Worm (Caenorhabditis elegans) whole organism, young adult: ENCODE results near the gene nspc-9.
A peak's percentile ranks its signal among the peaks of the same experiment; 100 is the strongest.

Source experiments
- F23B12.7 ChIP-seq: sonication (generic microtip); optimal IDR thresholded peaks from 2 replicates; lab custom pipeline; 2017; ENCODE audit warnings: missing genetic modification characterization, mild to moderate bottlenecking, missing compliant biosample characterization, antibody characterized with exemption, moderate library complexity; ENCODE audit not compliant: insufficient read depth
- F37B4.10 ChIP-seq: fragments of 200-800 bp; sonication (Bioruptor generic); IDR thresholded peaks from 2 replicates; pipeline ENCODE4 v1.3.6; 2022; ENCODE audit warnings: missing genetic modification characterization, missing compliant biosample characterization
- F39B2.1 ChIP-seq: fragments of 200-800 bp; sonication (Bioruptor generic); IDR thresholded peaks from 2 replicates; pipeline ENCODE4 v1.3.6; 2022; ENCODE audit warnings: missing genetic modification reagents, missing genetic modification characterization, missing compliant biosample characterization
- F49E8.2 ChIP-seq: sonication (generic microtip); optimal IDR thresholded peaks from 3 replicates; lab custom pipeline; 2017; ENCODE audit warnings: missing genetic modification characterization, mild to moderate bottlenecking, missing compliant biosample characterization, antibody characterized with exemption, moderate library complexity; ENCODE audit not compliant: insufficient read depth
- F52B5.7 ChIP-seq: sonication (generic microtip); optimal IDR thresholded peaks from 2 replicates; lab custom pipeline; 2016; ENCODE audit warnings: mild to moderate bottlenecking, missing genetic modification characterization, missing compliant biosample characterization
- K11D2.4 ChIP-seq: fragments of 200-800 bp; sonication (Bioruptor generic); IDR thresholded peaks from 2 replicates; pipeline ENCODE4 v1.3.6; 2022; ENCODE audit warnings: missing genetic modification reagents, missing genetic modification characterization, missing compliant biosample characterization
- Y56A3A.18 ChIP-seq: fragments of 200-800 bp; sonication (Bioruptor generic); IDR thresholded peaks from 2 replicates; pipeline ENCODE4 v1.3.6; 2022; ENCODE audit warnings: missing genetic modification reagents, missing genetic modification characterization, missing compliant biosample characterization
- akir-1 ChIP-seq: fragments of 200-800 bp; sonication (Bioruptor generic); optimal IDR thresholded peaks from 2 replicates; lab custom pipeline; 2018; ENCODE audit warnings: mild to moderate bottlenecking, missing genetic modification characterization, moderate library complexity, missing compliant biosample characterization
- ama-1 ChIP-seq, 3 experiments: fragments of 150-350 bp in 1 of 3; sonication (generic microtip) in 2 of 3; optimal IDR thresholded peaks; 2 replicates each; lab custom pipeline; 2014 to 2018; ENCODE audit warnings: missing biosample characterization in 2 of 3, missing genetic modification characterization in 2 of 3, missing genetic modification reagents in 2 of 3
- aptf-2 ChIP-seq: fragments of 200-800 bp; sonication (Bioruptor generic); conservative IDR thresholded peaks from 2 replicates; pipeline ENCODE4 v1.3.6; 2022; ENCODE audit warnings: missing genetic modification reagents, missing genetic modification characterization, missing compliant biosample characterization
- aptf-3 ChIP-seq: fragments of 200-800 bp; sonication (Bioruptor generic); IDR thresholded peaks from 2 replicates; pipeline ENCODE4 v1.3.6; 2022; ENCODE audit warnings: missing genetic modification characterization, missing compliant biosample characterization
- athp-1 ChIP-seq: sonication (generic microtip); optimal IDR thresholded peaks from 2 replicates; lab custom pipeline; 2017; ENCODE audit warnings: mild to moderate bottlenecking, missing genetic modification characterization, missing compliant biosample characterization
- attf-5 ChIP-seq: fragments of 200-800 bp; sonication (Bioruptor generic); optimal IDR thresholded peaks from 2 replicates; lab custom pipeline; 2018; ENCODE audit warnings: mild to moderate bottlenecking, missing genetic modification characterization, missing compliant biosample characterization
- attf-6 ChIP-seq: fragments of 200-800 bp; sonication (Bioruptor generic); IDR thresholded peaks from 2 replicates; pipeline ENCODE4 v1.3.6; 2022; ENCODE audit warnings: missing genetic modification reagents, missing genetic modification characterization, missing compliant biosample characterization
- cebp-2 ChIP-seq: fragments of 200-800 bp; sonication (Bioruptor generic); IDR thresholded peaks from 2 replicates; pipeline ENCODE4 v1.3.6; 2022; ENCODE audit warnings: missing genetic modification characterization, missing compliant biosample characterization
- ceh-40 ChIP-seq: fragments of 200-800 bp; sonication (Bioruptor generic); IDR thresholded peaks from 2 replicates; pipeline ENCODE4 v1.3.6; 2022; ENCODE audit warnings: missing genetic modification characterization, missing compliant biosample characterization
- ceh-58 ChIP-seq: fragments of 200-800 bp; sonication (Bioruptor generic); IDR thresholded peaks from 2 replicates; pipeline ENCODE4 v1.3.6; 2022; ENCODE audit warnings: missing genetic modification characterization, missing compliant biosample characterization
- chd-7 ChIP-seq: sonication (generic microtip); optimal IDR thresholded peaks from 2 replicates; lab custom pipeline; 2016; ENCODE audit warnings: mild to moderate bottlenecking, missing genetic modification characterization, moderate library complexity, missing compliant biosample characterization
- dpl-1 ChIP-seq: fragments of 150-350 bp; optimal IDR thresholded peaks from 2 replicates; lab custom pipeline; 2014; ENCODE audit warnings: missing biosample characterization, missing genetic modification reagents, missing genetic modification characterization
- ekl-4 ChIP-seq: fragments of 200-800 bp; sonication (Bioruptor generic); IDR thresholded peaks from 2 replicates; pipeline ENCODE4 v1.3.6; 2022; ENCODE audit warnings: missing genetic modification reagents, missing genetic modification characterization, missing compliant biosample characterization
- hsf-1 ChIP-seq: fragments of 200-800 bp; sonication (Bioruptor generic); IDR thresholded peaks from 2 replicates; pipeline ENCODE4 v1.3.6; 2022; ENCODE audit warnings: missing genetic modification reagents, missing genetic modification characterization, missing compliant biosample characterization
- let-526 ChIP-seq: fragments of 200-800 bp; sonication (Bioruptor generic); IDR thresholded peaks from 2 replicates; pipeline ENCODE4 v1.3.6; 2022; ENCODE audit warnings: missing genetic modification reagents, missing genetic modification characterization, missing compliant biosample characterization
- let-607 ChIP-seq, 2 experiments: fragments of 200-800 bp in 1 of 2; sonication (Bioruptor generic) in 1 of 2; sonication (generic microtip) in 1 of 2; optimal IDR thresholded peaks; 2 replicates each; lab custom pipeline; 2016 to 2018; ENCODE audit warnings: mild to moderate bottlenecking in 2 of 2, missing compliant biosample characterization in 2 of 2, missing genetic modification characterization in 2 of 2, moderate library complexity in 2 of 2, missing genotype in 1 of 2
- lin-40 ChIP-seq: sonication (generic microtip); optimal IDR thresholded peaks from 2 replicates; lab custom pipeline; 2016; ENCODE audit warnings: missing genetic modification characterization, mild to moderate bottlenecking, missing compliant biosample characterization, missing genotype, missing genetic modification reagents
- lsl-1 ChIP-seq: fragments of 200-800 bp; sonication (Bioruptor generic); optimal IDR thresholded peaks from 2 replicates; lab custom pipeline; 2018; ENCODE audit warnings: mild to moderate bottlenecking, missing genetic modification characterization, moderate library complexity, missing compliant biosample characterization
- lsy-27 ChIP-seq: sonication (generic microtip); optimal IDR thresholded peaks from 2 replicates; lab custom pipeline; 2017; ENCODE audit warnings: missing genetic modification characterization, mild to moderate bottlenecking, missing compliant biosample characterization, antibody characterized with exemption, missing genotype, borderline replicate concordance; ENCODE audit not compliant: insufficient read depth
- madf-10 ChIP-seq: sonication (generic microtip); optimal IDR thresholded peaks from 2 replicates; lab custom pipeline; 2016; ENCODE audit warnings: mild to moderate bottlenecking, missing genetic modification characterization, missing compliant biosample characterization
- madf-3 ChIP-seq: fragments of 200-800 bp; sonication (Bioruptor generic); IDR thresholded peaks from 2 replicates; pipeline ENCODE4 v1.3.6; 2022; ENCODE audit warnings: missing genetic modification reagents, missing genetic modification characterization, missing compliant biosample characterization
- madf-6 ChIP-seq: fragments of 200-800 bp; sonication (Bioruptor generic); IDR thresholded peaks from 2 replicates; pipeline ENCODE4 v1.3.6; 2022; ENCODE audit warnings: missing genetic modification reagents, missing genetic modification characterization, missing compliant biosample characterization
- mcd-1 ChIP-seq: fragments of 200-800 bp; sonication (Bioruptor generic); IDR thresholded peaks from 2 replicates; pipeline ENCODE4 v1.3.6; 2022; ENCODE audit warnings: missing genetic modification reagents, missing genetic modification characterization, missing compliant biosample characterization
- mel-28 ChIP-seq: sonication (generic microtip); optimal IDR thresholded peaks from 2 replicates; lab custom pipeline; 2016; ENCODE audit warnings: borderline replicate concordance, mild to moderate bottlenecking, missing genetic modification characterization, missing compliant biosample characterization
- nfya-2 ChIP-seq: fragments of 200-800 bp; sonication (Bioruptor generic); IDR thresholded peaks from 2 replicates; pipeline ENCODE4 v1.3.6; 2022; ENCODE audit warnings: missing genetic modification reagents, missing genetic modification characterization, missing compliant biosample characterization
- nfyb-1 ChIP-seq: fragments of 200-800 bp; sonication (Bioruptor generic); IDR thresholded peaks from 2 replicates; pipeline ENCODE4 v1.3.6; 2022; ENCODE audit warnings: missing genetic modification reagents, missing genetic modification characterization, missing compliant biosample characterization
- nhr-27 ChIP-seq: fragments of 200-800 bp; sonication (Bioruptor generic); optimal IDR thresholded peaks from 2 replicates; lab custom pipeline; 2018; ENCODE audit warnings: mild to moderate bottlenecking, missing genetic modification characterization, moderate library complexity, missing compliant biosample characterization
- nhr-80 ChIP-seq: sonication (generic microtip); optimal IDR thresholded peaks from 2 replicates; lab custom pipeline; 2016; ENCODE audit warnings: missing genetic modification characterization, missing compliant biosample characterization
- rcor-1 ChIP-seq: fragments of 200-800 bp; sonication (Bioruptor generic); IDR thresholded peaks from 2 replicates; pipeline ENCODE4 v1.3.6; 2022; ENCODE audit warnings: missing genetic modification reagents, missing genetic modification characterization, missing compliant biosample characterization
- rec-8 ChIP-seq, 2 experiments: sonication (generic microtip); optimal IDR thresholded peaks; 2 replicates each; lab custom pipeline; 2016; ENCODE audit warnings: mild to moderate bottlenecking in 2 of 2, missing genetic modification characterization in 2 of 2, missing genetic modification reagents in 2 of 2, missing genotype in 2 of 2, missing biosample characterization in 1 of 2, missing compliant biosample characterization in 1 of 2, moderate library complexity in 1 of 2
- sea-2 ChIP-seq: fragments of 200-800 bp; sonication (Bioruptor generic); IDR thresholded peaks from 2 replicates; pipeline ENCODE4 v1.3.6; 2022; ENCODE audit warnings: missing genetic modification characterization, missing compliant biosample characterization
- snpc-3.4 ChIP-seq: sonication (generic microtip); optimal IDR thresholded peaks from 2 replicates; lab custom pipeline; 2017; ENCODE audit warnings: missing genetic modification characterization, mild to moderate bottlenecking, missing compliant biosample characterization, antibody characterized with exemption, moderate library complexity, missing genotype, missing genetic modification reagents
- tbp1 ChIP-seq: fragments of 200-800 bp; sonication (Bioruptor generic); optimal IDR thresholded peaks from 2 replicates; lab custom pipeline; 2018; ENCODE audit warnings: mild to moderate bottlenecking, missing genetic modification characterization, missing compliant biosample characterization
- tbx-9 ChIP-seq: sonication (generic microtip); optimal IDR thresholded peaks from 2 replicates; lab custom pipeline; 2016; ENCODE audit warnings: borderline replicate concordance, missing genetic modification characterization, inconsistent platforms, missing compliant biosample characterization
- tlf-1 ChIP-seq: fragments of 200-800 bp; sonication (Bioruptor generic); optimal IDR thresholded peaks from 2 replicates; lab custom pipeline; 2018; ENCODE audit warnings: mild to moderate bottlenecking, missing genetic modification characterization, missing compliant biosample characterization
- unc-130 ChIP-seq: sonication (generic microtip); optimal IDR thresholded peaks from 2 replicates; lab custom pipeline; 2016; ENCODE audit warnings: missing genetic modification reagents, missing genetic modification characterization, missing compliant biosample characterization
- unc-62 ChIP-seq: fragments of 150-350 bp; optimal IDR thresholded peaks from 2 replicates; lab custom pipeline; 2014; ENCODE audit warnings: missing biosample characterization, missing genetic modification reagents, missing genetic modification characterization
- xnd-1 ChIP-seq: sonication (generic microtip); optimal IDR thresholded peaks from 2 replicates; lab custom pipeline; 2016; ENCODE audit warnings: missing genotype, missing genetic modification reagents, missing genetic modification characterization, missing compliant biosample characterization
- zim-3 ChIP-seq: sonication (generic microtip); optimal IDR thresholded peaks from 2 replicates; lab custom pipeline; 2017; ENCODE audit warnings: mild to moderate bottlenecking, missing genetic modification characterization, moderate library complexity, missing compliant biosample characterization
- ztf-25 ChIP-seq: fragments of 200-800 bp; sonication (Bioruptor generic); IDR thresholded peaks from 2 replicates; pipeline ENCODE4 v1.3.6; 2022; ENCODE audit warnings: missing genetic modification reagents, missing genetic modification characterization, missing compliant biosample characterization

The nspc-9 gene

DNA sequence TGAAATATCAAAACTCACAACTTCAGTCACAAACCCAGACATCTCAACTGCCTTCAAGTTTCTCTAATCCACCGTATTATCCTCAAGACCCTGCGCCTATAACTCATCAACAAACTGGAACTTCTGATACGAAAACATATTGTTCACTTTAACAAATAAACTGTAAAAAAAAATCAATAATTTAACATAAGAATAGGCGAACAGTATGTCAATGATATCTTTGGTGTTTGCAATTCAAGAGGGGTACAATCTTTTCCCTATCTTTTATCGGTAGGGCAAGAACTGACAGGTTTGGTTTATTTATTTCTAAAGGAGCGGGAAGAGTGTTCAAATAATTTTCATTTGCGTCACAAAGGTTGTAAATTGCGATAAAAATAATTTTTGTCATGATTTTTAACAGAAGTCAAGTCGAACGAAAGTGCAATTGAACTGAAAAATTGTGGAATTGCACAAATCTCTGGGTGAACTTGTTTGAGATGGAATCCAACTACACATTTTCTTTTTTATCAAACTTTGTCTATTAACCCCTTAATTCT, 19.8 kb upstream of the nspc-9 start (continued):
- TF ChIP-seq F39B2.1 (GFP tag; lab: Robert Waterston, UW) (no peak), chd-7 (tag; lab: Kevin White, UChicago) (peak; percentile 89), tbp1 (peak; percentile 80), attf-5 (GFP tag; lab: Kevin White, UChicago) (peak; percentile 54), ekl-4 (GFP tag; lab: Robert Waterston, UW) (peak; percentile 73), attf-6 (GFP tag; lab: Robert Waterston, UW) (no peak), cebp-2 (GFP tag; lab: Robert Waterston, UW) (peak; percentile 93; the same call in 1 of the 2 replicates), zim-3 (peak; percentile 23), madf-10 (tag; lab: Kevin White, UChicago) (peak; percentile 96), madf-3 (GFP tag; lab: Robert Waterston, UW) (peak; percentile 72), sea-2 (GFP tag; lab: Robert Waterston, UW) (no peak), ama-1 (optimal IDR thresholded peaks at IDR 0.05; lab: Kevin White, UChicago) (no peak), ama-1 (GFP tag; optimal IDR thresholded peaks at IDR 0.05; lab: Kevin White, UChicago) (peak in 1 of 2 experiments; percentile 73), K11D2.4 (GFP tag; lab: Robert Waterston, UW) (peak; percentile 98), lin-40 (tag; lab: Kevin White, UChicago) (peak; percentile 100), aptf-3 (no peak), nfyb-1 (GFP tag; lab: Robert Waterston, UW) (peak; percentile 95), nfya-2 (no peak), aptf-2 (GFP tag; lab: Robert Waterston, UW) (no peak), hsf-1 (GFP tag; lab: Robert Waterston, UW) (0 out of 2 replicates have a peak, but pooled peaks have one; percentile 20), nhr-27 (tag; lab: Kevin White, UChicago) (peak; percentile 80), mel-28 (tag; lab: Kevin White, UChicago) (peak; percentile 81), F23B12.7 (peak; percentile 97), dpl-1 (GFP tag; lab: Kevin White, UChicago) (no peak), snpc-3.4 (peak; percentile 36), xnd-1 (tag; lab: Kevin White, UChicago) (no peak), tlf-1 (GFP tag; lab: Kevin White, UChicago) (peak; percentile 97), let-607 (tag; optimal IDR thresholded peaks at IDR 0.05; lab: Kevin White, UChicago) (peak; percentile 76 to 93), akir-1 (GFP tag; lab: Kevin White, UChicago) (peak; percentile 70), ceh-40 (GFP tag; lab: Robert Waterston, UW) (0 out of 2 replicates have a peak, but pooled peaks have one; percentile 28), F52B5.7 (tag; lab: Kevin White, UChicago) (peak; percentile 77), athp-1 (peak; percentile 46), let-526 (GFP tag; lab: Robert Waterston, UW) (peak; percentile 81), rcor-1 (GFP tag; lab: Robert Waterston, UW) (peak; percentile 94), ceh-58 (GFP tag; lab: Robert Waterston, UW) (no peak), rec-8 (tag; optimal IDR thresholded peaks at IDR 0.05; lab: Kevin White, UChicago) (peak in 1 of 2 experiments; percentile 47), Y56A3A.18 (GFP tag; lab: Robert Waterston, UW) (peak; percentile 98), madf-6 (no peak), mcd-1 (GFP tag; lab: Robert Waterston, UW) (peak; percentile 82), F49E8.2 (tag; lab: Kevin White, UChicago) (no peak), ztf-25 (GFP tag; lab: Robert Waterston, UW) (no peak), nhr-80 (tag; lab: Kevin White, UChicago) (peak; percentile 96), unc-130 (peak; percentile 33), tbx-9 (tag; lab: Kevin White, UChicago) (no peak), lsy-27 (no peak), F37B4.10 (GFP tag; lab: Robert Waterston, UW) (no peak), unc-62 (GFP tag; lab: Kevin White, UChicago) (no peak), lsl-1 (GFP tag; lab: Kevin White, UChicago) (no peak)
